Worm (Caenorhabditis elegans): ENCODE data around the gene C09H10.5.

DNA sequence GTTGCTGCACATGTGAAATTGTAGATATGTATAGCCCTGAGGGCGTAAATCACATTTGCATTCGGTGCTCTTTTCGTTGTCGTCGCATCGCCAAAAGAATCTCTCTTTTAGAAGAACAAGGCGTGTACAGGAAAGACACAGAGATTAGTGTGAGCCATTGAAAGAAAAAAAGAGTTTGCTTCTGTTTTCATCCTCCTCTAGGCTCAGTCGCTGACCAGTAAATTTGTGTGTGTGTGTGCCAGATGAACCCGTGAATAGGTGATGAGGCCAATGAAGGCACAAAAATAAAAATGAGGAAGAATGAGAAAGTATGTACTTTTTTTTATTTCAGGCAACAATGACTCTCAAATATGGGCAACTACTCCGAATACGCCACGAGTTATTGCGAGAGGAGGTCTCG, 8.9 kb upstream of the C09H10.5 start, which contains the start of gene mat-2:
- TF ChIP-seq hmg-4 (GFP tag; optimal IDR thresholded peaks at IDR 0.05) (no peak), aly-1 (tag; optimal IDR thresholded peaks at IDR 0.05) (no peak), flt-1 (GFP tag; IDR thresholded peaks at IDR 0.05) (no peak), ceh-36 (tag; optimal IDR thresholded peaks at IDR 0.05) (no peak), ets-7 (tag; optimal IDR thresholded peaks at IDR 0.05) (no peak), hnd-1 (tag; optimal IDR thresholded peaks at IDR 0.05) (no peak), tra-4 (tag; optimal IDR thresholded peaks at IDR 0.05) (no peak)
